Worm (Caenorhabditis elegans) whole organism, dauer: ENCODE measurements around the gene T13F3.8.

Experiments
- unc-62 ChIP-seq: sonication (generic microtip); optimal IDR thresholded peaks from 2 replicates; lab custom pipeline; 2017; ENCODE audit warnings: missing biosample characterization, missing genetic modification reagents, missing genetic modification characterization

Gene T13F3.8

ce11 chrV:16258142-16258541 lies 11.5 kb upstream of the T13F3.8 start, which contains the start of gene nhr-218:
nhr-218 (plus strand) TSS chrV:16258442.
- no peak for TF ChIP-seq unc-62

ce11 chrV:16259684-16260083 lies 9.9 kb upstream of the T13F3.8 start, which contains the start of gene nhr-127:
nhr-127 (plus strand) TSS chrV:16259984.
- TF ChIP-seq unc-62, result no peak

DNA sequence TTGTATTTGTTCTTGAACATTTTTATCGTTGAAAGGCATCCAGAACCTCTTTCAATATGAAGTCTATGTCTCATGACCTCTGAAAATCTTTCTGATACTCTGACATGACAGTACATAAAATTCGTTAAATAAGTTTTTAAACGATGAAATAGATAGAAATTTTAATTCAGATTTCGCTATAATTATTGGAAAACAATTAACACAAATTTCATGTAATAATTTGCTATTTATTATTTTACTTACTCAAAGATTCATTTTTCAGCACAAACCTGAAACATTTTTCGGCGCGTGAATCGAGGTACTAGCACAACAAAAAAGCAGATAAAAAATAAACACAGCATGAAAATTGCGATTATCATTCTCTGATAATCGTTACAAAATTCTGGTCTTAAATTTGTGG lies 3.1 kb upstream of the T13F3.8 start, which contains the start of gene T13F3.4:
Gene T13F3.4 (minus strand): TSS at position 101 of the 400 bp plus-strand sequence.
- TF ChIP-seq unc-62, result no peak

DNA sequence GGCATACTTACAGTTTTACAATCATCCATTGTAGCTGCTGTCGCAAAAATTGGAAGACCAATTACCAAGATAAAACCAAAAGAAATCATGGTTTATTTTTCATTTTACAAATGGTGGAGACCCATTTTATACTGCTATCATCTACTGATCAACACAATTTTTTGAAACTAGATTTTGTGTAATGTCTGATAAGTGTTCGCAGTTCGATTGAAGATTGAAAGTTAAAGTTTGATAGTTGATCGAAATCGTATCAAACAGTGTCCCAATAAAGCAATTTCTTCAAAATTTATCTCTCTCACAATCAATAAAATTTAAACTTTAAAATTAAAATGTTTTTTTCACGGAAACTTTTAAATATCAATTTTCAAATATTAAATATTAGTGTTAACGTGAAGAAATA lies 1.5 kb downstream of the T13F3.8 start, which contains the start of gene T13F3.6:
Gene T13F3.6 (minus strand): TSS at position 101 of the 400 bp plus-strand sequence.
- no peak for TF ChIP-seq unc-62

ce11 chrV:16275347-16275746 lies 5.7 kb downstream of the T13F3.8 start, which contains the start of gene pacl-1:
pacl-1 (minus strand) TSS chrV:16275447.
- no peak for TF ChIP-seq unc-62

- no peak for TF ChIP-seq unc-62
Observed at ce11 chrV:16277918-16278317, 8.3 kb downstream of the T13F3.8 start, which contains the start of gene cyp-37B1. cyp-37B1 (plus strand) TSS chrV:16278116.

- no peak for TF ChIP-seq unc-62
Observed at ce11 chrV:16282147-16282546, 12.5 kb downstream of the T13F3.8 start, which contains the start of gene F28G4.2. F28G4.2 (minus strand) TSS chrV:16282321.

- TF ChIP-seq unc-62, result no peak
Observed at ce11 chrV:16285794-16286193, 16.2 kb downstream of the T13F3.8 start, which contains the start of gene F28G4.4. F28G4.4 (minus strand) TSS chrV:16285894.

DNA sequence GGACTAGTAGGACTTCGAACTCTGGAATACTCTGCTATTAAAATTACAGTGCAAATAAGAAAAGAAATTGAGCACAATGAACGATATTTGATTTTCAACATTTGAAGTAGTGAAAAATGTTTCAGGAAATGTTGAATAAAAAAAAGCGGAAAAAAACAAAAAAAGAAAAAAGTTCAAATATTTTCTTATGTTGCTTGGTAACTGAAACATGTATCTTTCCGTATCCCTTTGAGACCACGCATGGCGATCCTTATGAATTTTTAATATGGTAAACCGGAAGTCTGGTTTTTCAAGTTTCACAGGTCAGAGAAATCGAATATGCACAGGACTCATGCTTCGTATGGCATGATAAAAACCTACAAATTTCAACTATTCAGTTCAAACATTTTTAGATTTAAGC lies 18.0 kb downstream of the T13F3.8 start, which contains the start of gene F28G4.3:
Gene F28G4.3 (minus strand): TSS at position 101 of the 400 bp plus-strand sequence.
- TF ChIP-seq unc-62, result no peak

- no peak for TF ChIP-seq unc-62
Observed at ce11 chrV:16292409-16292808, 22.8 kb downstream of the T13F3.8 start, which contains the start of gene oac-5. oac-5 (plus strand) TSS chrV:16292709.

DNA sequence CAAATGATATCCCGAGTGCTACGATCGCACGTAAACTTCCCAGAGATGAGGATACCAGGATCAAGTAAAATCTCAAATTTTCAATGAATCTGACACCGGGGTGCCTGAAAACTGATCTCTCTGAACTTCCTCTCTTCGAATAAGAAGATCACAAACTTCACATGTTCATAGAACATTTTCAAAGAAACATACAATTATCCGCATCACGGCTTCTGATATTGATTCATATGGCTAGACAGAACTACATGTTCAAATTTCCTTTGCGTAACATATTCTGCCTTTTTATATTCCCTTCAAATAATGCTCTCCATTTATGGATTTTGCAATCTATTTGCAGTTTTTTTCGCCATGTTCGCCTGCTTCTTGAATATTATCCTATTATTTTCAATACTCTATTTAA lies 27.5 kb downstream of the T13F3.8 start, which contains the start of gene srbc-83:
Gene srbc-83 (plus strand): TSS at position 301 of the 400 bp plus-strand sequence.
- TF ChIP-seq unc-62, result no peak

DNA sequence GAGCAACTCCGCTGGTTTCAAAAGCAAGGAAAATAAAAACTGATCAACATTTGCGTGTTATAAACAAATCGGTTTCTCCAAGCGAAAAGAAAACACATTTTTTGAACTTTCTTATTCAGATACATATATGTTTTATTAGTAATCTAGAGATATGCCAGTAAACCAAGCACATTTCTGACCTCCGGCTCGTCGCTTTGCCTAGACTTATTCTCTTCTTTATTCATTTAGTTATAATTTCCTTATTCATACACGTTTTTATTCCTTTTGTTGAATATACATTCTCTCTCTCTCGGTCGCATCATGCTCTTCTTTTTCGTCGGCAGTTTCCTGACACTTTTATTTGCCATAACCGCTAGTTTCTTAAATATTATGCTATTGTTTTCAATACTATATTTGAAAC lies 29.1 kb downstream of the T13F3.8 start, which contains the start of gene srbc-84:
Gene srbc-84 (plus strand): TSS at position 301 of the 400 bp plus-strand sequence.
- no peak for TF ChIP-seq unc-62

DNA sequence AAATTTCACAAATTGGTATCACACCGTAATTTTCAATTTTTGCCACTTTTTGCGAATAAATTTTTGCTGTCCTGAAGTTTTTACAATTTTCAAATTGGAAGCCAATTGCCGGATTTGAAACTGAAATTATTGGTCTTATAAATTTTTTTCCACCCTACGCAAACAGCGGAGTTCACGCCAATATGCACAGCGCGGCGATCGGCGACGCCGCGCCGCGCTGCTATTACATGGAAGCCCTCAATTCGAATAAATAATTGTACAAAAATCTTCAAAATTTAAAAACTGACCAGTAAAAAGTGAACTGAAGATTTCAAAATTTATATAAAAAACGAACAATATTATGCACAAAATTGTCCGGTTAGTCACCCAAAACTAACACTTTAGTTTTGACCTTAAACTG lies 30.2 kb downstream of the T13F3.8 start:
- no peak for TF ChIP-seq unc-62

- no peak for TF ChIP-seq unc-62
Observed at ce11 chrV:16300276-16300675, 30.7 kb downstream of the T13F3.8 start, which contains the start of gene srbc-82. srbc-82 (plus strand) TSS chrV:16300576.

- no peak for TF ChIP-seq unc-62
Observed at ce11 chrV:16302439-16302838, 32.8 kb downstream of the T13F3.8 start, which contains the start of the genes C31A11.13 and oac-6. C31A11.13 (minus strand) TSS chrV:16302551. oac-6 (plus strand) TSS chrV:16302717.

ce11 chrV:16307253-16307652 lies 37.7 kb downstream of the T13F3.8 start, which contains the start of gene srxa-7:
srxa-7 (plus strand) TSS chrV:16307553.
- no peak for TF ChIP-seq unc-62

DNA sequence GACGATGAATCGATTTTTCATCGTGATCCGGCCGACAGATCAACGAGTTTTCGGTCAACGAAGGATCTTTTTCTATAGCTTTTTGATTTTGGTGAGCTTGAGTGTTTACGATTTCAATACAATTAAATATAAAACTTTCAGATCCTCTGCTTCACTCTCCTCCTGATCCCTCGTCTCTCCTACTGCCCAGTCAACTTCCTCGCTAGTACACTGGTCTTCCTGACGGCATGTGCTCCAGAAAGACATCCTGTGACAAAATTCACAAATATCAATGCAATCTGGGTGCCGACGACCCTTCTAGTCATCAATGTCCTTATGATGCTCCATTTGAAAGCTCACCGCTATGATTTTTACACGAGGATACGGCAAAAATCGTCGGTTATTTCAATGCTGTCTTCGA lies 38.7 kb downstream of the T13F3.8 start:
- no peak for TF ChIP-seq unc-62

- no peak for TF ChIP-seq unc-62
Observed at ce11 chrV:16309523-16309922, 39.9 kb downstream of the T13F3.8 start, which contains the start of gene oac-7. oac-7 (plus strand) TSS chrV:16309805.
